Worm (Caenorhabditis elegans) whole organism, L3 larva: ENCODE data around the gene F49E12.10.

Experiments
- mdl-1 ChIP-seq: fragments of 150-350 bp; optimal IDR thresholded peaks from 2 replicates; lab custom pipeline; 2014; ENCODE audit warnings: missing biosample characterization, missing genetic modification characterization
- nfya-1 ChIP-seq: sonication (generic microtip); optimal IDR thresholded peaks from 2 replicates; lab custom pipeline; 2017; ENCODE audit warnings: missing genetic modification characterization, mild to moderate bottlenecking, missing compliant biosample characterization, antibody characterized with exemption, moderate library complexity; ENCODE audit not compliant: insufficient read depth
- pqm-1 ChIP-seq: fragments of 150-350 bp; optimal IDR thresholded peaks from 2 replicates; lab custom pipeline; 2017; ENCODE audit warnings: missing biosample characterization, missing genetic modification characterization, inconsistent platforms
- sea-2 ChIP-seq: fragments of 150-350 bp; sonication (generic microtip); optimal IDR thresholded peaks from 4 replicates; lab custom pipeline; 2014; ENCODE audit warnings: missing biosample characterization, missing genetic modification reagents, missing genetic modification characterization
- tbx-2 ChIP-seq: sonication (generic microtip); optimal IDR thresholded peaks from 2 replicates; lab custom pipeline; 2016; ENCODE audit warnings: mild to moderate bottlenecking, missing genetic modification characterization, missing compliant biosample characterization
- unc-62 ChIP-seq: fragments of 150-350 bp; sonication (generic microtip); optimal IDR thresholded peaks from 4 replicates; lab custom pipeline; 2014; ENCODE audit warnings: missing biosample characterization, missing genetic modification reagents, missing genetic modification characterization

- TF ChIP-seq pqm-1 (tag; lab: Kevin White, UChicago) (peak; percentile 73), tbx-2 (no peak), mdl-1 (tag; lab: Kevin White, UChicago) (no peak), sea-2 (GFP tag; lab: Kevin White, UChicago) (no peak), nfya-1 (tag; lab: Kevin White, UChicago) (no peak), unc-62 (no peak)
These were observed 1.4 kb downstream of the F49E12.10 start for ce11 chrII:8392215-8392614.
